Worm (Caenorhabditis elegans) whole organism, L4 larva: ENCODE data around the gene F10E7.9.

ENCODE experiments used
- aly-2 ChIP-seq: sonication (generic microtip); optimal IDR thresholded peaks from 2 replicates; lab custom pipeline; 2018; ENCODE audit warnings: missing biosample characterization, missing genetic modification characterization
- ceh-44 ChIP-seq: fragments of 200-800 bp; sonication (Bioruptor generic); IDR thresholded peaks from 2 replicates; pipeline ENCODE4 v1.3.6; 2022; ENCODE audit warnings: missing genetic modification reagents, missing genetic modification characterization, missing compliant biosample characterization
- ces-1 ChIP-seq: fragments of 150-350 bp; sonication (generic microtip); optimal IDR thresholded peaks from 4 replicates; lab custom pipeline; 2014; ENCODE audit warnings: missing biosample characterization, missing genetic modification reagents, missing genetic modification characterization
- dve-1 ChIP-seq: sonication (generic microtip); optimal IDR thresholded peaks from 2 replicates; lab custom pipeline; 2017; ENCODE audit warnings: antibody characterized with exemption, mild to moderate bottlenecking, missing genetic modification characterization, missing compliant biosample characterization; ENCODE audit not compliant: insufficient read depth
- egl-43 ChIP-seq: fragments of 200-800 bp; sonication (Bioruptor generic); IDR thresholded peaks from 2 replicates; pipeline ENCODE4 v1.3.6; 2022; ENCODE audit warnings: missing genetic modification reagents, missing genetic modification characterization, missing compliant biosample characterization
- nhr-11 ChIP-seq: fragments of 150-350 bp; optimal IDR thresholded peaks from 2 replicates; lab custom pipeline; 2014; ENCODE audit warnings: missing biosample characterization, missing genetic modification characterization
- nhr-237 ChIP-seq: sonication (generic microtip); optimal IDR thresholded peaks from 2 replicates; lab custom pipeline; 2017; ENCODE audit warnings: missing biosample characterization, missing genetic modification characterization
- pha-4 ChIP-seq, 2 experiments: fragments of 150-350 bp in 1 of 2; fragments of 200-800 bp in 1 of 2; sonication (Bioruptor generic) in 1 of 2; IDR thresholded peaks in 1 of 2; optimal IDR thresholded peaks in 1 of 2; 2 replicates each; pipeline versions ENCODE4 v1.3.6 to Lab custom; 2014 to 2022; ENCODE audit warnings: missing genetic modification characterization in 2 of 2, missing genetic modification reagents in 2 of 2, missing biosample characterization in 1 of 2, missing compliant biosample characterization in 1 of 2
- pqm-1 ChIP-seq: sonication (generic microtip); optimal IDR thresholded peaks from 2 replicates; lab custom pipeline; 2017; ENCODE audit warnings: missing biosample characterization, missing genetic modification characterization
- skn-1 ChIP-seq: fragments of 150-350 bp; optimal IDR thresholded peaks from 2 replicates; lab custom pipeline; 2014; ENCODE audit warnings: missing biosample characterization, missing genetic modification characterization
- unc-62 ChIP-seq, 3 experiments: fragments of 150-350 bp in 1 of 3; sonication (generic microtip); optimal IDR thresholded peaks in 2 of 3; peaks in 1 of 3; 1 replicate in 1 of 3; 2 replicates in 2 of 3; lab custom pipeline; 2014 to 2017; ENCODE audit warnings: missing biosample characterization in 3 of 3, missing genetic modification characterization in 3 of 3, missing genetic modification reagents in 3 of 3, missing genotype in 1 of 3
- ztf-11 ChIP-seq: fragments of 150-350 bp; optimal IDR thresholded peaks from 2 replicates; lab custom pipeline; 2014; ENCODE audit warnings: missing biosample characterization, missing genetic modification characterization
- ztf-7 ChIP-seq: fragments of 150-350 bp; optimal IDR thresholded peaks from 2 replicates; lab custom pipeline; 2014; ENCODE audit warnings: missing biosample characterization, missing genetic modification characterization

ce11 chrII:7103111-7103510 lies 6.7 kb downstream of the F10E7.9 start:
- TF ChIP-seq aly-2 (tag; lab: Kevin White, UChicago) = no peak
- peak in 1 of 2 experiments; percentile 93 for TF ChIP-seq unc-62 (GFP tag; optimal IDR thresholded peaks at IDR 0.05 in 1 of 2; lab: Kevin White, UChicago)
- no peak for TF ChIP-seq unc-62 (tag; optimal IDR thresholded peaks at IDR 0.05; lab: Kevin White, UChicago)
- no peak for TF ChIP-seq dve-1 (tag; lab: Kevin White, UChicago)
- TF ChIP-seq nhr-11 (tag; lab: Kevin White, UChicago) = no peak
- TF ChIP-seq ztf-7 (tag; lab: Kevin White, UChicago) = no peak
- no peak for TF ChIP-seq nhr-237 (tag; lab: Kevin White, UChicago)
- no peak for TF ChIP-seq skn-1 (tag; lab: Kevin White, UChicago)
- TF ChIP-seq pqm-1 (tag; lab: Kevin White, UChicago) = no peak
- TF ChIP-seq ztf-11 = no peak
- no peak for TF ChIP-seq pha-4 (GFP tag; IDR thresholded peaks at IDR 0.05; lab: Robert Waterston, UW)
- no peak for TF ChIP-seq pha-4 (tag; optimal IDR thresholded peaks at IDR 0.05; lab: Kevin White, UChicago)
- TF ChIP-seq ceh-44 (GFP tag; lab: Robert Waterston, UW) = no peak
- no peak for TF ChIP-seq ces-1
- TF ChIP-seq egl-43 (GFP tag; lab: Robert Waterston, UW) = no peak
